Worm (Caenorhabditis elegans): ENCODE data around the gene sftb-1.

The sftb-1 gene

DNA sequence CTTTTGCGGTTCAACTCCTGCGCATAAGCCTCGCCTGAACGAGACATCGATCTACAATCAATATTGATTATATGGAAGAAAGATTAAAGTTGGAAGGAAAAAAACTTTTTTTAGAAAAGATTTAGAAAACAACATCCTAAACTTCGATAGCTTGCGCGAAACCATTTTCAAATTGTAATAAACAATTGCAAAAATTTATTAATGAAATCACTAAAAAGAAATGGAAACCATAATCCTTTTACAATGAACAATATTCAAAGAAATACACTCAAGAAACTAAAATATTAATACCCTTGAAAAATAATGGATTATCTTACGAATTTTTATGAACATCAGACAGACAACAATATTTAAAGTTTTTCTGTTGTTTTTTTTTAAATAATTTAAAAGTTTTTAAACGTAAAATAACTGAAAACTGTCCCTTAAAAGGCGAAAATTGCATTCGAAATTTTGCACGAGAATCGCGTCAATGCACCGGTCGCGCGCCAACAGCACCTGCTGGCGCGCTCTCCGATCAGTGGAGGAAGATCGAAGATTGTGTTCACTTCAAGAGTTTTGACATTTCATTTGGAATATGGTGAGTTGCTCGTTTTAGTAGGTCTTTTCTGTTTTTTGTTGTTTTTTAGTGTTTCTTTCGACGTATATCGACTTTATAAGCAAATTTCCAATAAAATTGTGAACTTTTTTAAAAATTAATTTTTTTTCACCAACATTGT is at the start of gene sftb-1, which contains the start of gene R10E4.1:
Gene sftb-1 (minus strand): TSS at position 51 of the 716 bp plus-strand sequence.
Gene R10E4.1 (plus strand): TSS at position 524 of the 716 bp plus-strand sequence.
- no peak for TF ChIP-seq unc-62 (GFP tag; optimal IDR thresholded peaks at IDR 0.05)

DNA sequence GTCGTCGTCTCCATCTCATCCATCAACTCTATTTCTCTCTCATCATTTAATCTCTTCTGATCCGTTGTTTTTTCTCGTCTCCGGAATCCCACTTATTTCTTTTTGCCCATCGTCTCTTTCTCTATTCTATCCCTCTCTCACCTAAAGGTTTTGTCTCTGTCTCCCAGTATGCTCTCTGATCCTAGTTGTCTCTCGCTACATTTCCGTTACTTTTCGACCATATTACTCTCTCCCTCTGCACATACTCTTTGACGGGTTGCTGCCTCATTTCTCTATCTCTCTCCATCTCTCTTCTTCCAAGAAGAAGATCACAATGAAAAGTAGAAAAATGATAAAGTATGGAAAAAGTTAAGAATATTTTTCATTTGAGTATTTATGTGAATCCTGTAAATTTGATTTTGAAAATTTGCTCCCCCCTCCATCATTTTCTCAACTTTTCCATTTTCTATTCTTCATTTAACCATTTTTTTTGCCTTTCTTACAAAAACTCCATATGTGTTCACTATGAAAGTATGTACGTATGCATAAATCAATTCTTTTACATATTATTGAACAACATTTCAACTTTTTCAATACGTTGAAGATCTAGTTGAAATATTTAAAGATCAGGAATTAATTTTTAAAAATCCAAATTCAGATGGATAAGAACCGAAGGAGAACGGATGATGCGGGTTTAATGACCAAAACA is 48.1 kb upstream of the sftb-1 start, which contains the start of gene tag-131:
Gene tag-131 (plus strand): TSS at position 638 of the 688 bp plus-strand sequence.
- no peak for TF ChIP-seq unc-62 (GFP tag; optimal IDR thresholded peaks at IDR 0.05)

DNA sequence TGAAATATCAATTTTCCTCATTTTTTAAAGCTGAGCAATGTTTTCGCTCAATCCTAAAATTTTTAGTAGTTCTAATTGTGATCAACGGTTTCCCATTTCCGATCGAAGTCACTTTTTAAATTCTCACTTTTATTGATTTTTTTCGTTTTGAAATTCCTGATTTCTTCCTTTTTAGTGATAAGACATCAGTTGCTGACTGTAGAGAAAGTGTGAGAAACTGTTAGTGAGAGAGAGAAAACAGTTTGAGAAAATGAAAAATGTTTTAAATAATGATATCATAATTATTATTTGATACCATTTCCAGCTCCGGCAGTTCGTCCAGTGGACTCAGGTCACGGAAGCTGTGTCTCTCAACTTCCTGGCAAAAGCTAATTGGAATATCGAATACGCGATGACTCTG is 45.4 kb upstream of the sftb-1 start:
- TF ChIP-seq unc-62 (GFP tag; optimal IDR thresholded peaks at IDR 0.05) = no peak

DNA sequence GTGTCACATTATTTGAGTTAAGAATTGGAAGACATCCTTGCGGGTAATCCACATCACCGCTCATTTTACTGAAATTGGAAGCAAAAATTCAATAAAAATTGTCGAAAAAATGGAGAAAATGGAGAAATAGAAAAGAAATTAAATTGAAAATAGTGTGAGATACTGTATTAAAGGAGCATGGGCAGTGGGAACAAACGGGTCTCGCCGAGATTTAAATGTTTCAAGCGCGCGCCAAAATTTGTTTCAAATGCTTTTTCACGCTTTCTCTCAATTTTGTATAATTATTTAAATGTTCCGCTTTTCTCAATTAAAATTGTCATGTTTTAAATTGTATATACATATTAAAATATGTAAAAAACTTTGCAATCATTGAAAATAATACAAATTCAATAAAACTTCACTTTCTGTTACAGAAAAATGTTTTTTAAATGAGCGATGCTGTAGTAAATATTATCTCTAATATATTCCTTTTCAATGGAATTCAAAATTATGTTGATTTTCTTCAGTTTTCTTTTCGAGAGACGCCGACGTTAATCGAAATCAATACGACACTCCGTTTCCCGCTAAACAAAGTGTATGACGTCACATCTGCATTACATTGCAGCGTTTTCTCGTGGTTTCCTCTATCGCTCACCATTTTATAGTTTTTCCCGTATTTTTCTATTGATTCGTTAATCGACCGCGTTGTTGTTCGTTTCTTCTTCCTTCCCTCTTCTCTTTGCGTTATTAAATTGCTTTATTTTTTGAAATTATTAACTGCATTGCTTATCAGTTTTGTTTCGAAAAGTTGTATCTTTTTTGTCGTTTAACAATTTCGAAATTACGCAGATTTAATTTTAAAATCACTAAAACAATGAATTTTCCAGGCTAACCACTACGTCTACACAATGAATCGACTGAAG is 44.2 kb upstream of the sftb-1 start, which contains the start of the genes evl-14 and dcn-1:
Gene evl-14 (minus strand): TSS at position 68 of the 902 bp plus-strand sequence.
Gene dcn-1 (plus strand): TSS at position 852 of the 902 bp plus-strand sequence.
- TF ChIP-seq unc-62 (GFP tag; optimal IDR thresholded peaks at IDR 0.05) = no peak

DNA sequence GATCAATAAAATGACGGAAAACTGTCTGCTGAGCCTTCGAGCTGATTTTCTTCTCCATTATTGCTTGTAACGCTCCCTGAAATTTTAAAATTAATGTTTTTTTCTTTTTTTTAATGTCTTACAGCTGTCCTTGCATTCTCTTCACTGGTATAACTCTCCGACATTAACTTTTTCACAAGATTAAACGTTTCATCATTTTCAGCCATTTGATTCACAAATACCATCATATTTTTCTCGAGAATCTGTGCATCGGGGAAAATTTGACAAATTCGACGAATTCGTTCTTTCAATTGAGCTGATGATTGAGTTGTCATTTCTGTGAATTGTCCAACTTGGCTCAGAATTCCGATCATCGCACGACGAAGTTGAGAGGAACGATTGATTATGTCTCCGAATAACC is 40.2 kb upstream of the sftb-1 start:
- no peak for TF ChIP-seq unc-62 (GFP tag; optimal IDR thresholded peaks at IDR 0.05)

DNA sequence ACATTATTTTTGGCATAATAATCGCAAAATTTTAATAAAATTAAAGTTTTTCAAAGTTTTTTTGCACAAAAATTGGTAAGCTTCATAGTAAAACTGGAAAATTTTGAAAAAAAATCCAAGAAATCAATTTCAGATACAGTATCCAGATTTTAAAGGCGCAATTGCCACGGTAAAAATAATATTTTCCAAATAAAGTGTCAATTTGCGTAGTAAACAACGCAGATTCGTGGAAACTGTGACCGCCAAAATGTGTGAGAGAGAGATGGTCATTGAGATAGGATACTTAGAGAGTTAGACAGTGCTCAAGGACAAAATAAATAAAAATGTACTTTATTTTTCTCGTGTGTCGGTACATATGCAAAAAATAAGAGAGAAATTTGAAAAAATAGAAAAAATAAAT is 33.7 kb upstream of the sftb-1 start:
- no peak for TF ChIP-seq unc-62 (GFP tag; optimal IDR thresholded peaks at IDR 0.05)

DNA sequence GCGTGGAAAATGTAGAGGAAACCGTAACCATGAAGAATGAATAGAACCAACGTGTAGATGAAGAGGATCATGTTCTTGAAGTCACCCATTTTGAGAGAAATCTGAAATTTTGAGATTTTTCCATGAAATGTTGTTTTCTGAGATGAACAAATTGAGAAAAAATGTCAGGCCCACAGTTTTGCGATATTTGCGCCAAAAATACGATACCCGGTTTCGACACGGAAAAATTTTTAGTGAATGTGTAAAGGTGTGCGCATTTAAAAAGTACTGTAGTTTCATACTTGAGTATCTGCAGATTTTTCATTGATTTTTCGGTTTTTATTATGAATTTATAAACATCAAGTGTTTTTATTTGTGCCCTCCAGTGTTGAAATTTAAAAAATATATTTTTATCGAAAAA is 33.2 kb upstream of the sftb-1 start, which contains the start of gene R10E4.9:
Gene R10E4.9 (minus strand): TSS at position 101 of the 400 bp plus-strand sequence.
- no peak for TF ChIP-seq unc-62 (GFP tag; optimal IDR thresholded peaks at IDR 0.05)

DNA sequence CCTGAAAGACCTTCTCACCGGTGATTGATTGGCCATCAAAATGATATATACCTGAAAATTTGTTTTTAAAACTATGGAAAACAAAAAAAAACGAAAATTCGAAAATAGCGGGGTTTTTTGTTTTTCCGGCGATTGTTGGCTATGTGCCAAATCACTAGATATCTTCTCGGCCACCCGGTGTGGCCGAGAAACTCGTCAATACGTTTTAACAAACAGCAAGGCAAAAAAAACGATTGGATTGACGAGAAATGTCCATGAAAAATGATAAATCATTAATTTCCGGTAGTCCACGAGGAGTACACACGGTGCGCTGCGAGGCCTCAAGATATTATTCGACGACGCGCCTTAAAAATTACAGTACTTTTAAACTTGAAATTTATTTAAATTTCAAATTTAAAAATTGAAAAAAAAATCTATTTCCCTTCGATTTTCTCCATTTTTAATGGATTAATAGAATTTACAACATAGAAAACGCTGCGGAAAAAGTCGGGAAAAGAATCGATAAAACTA is 32.0 kb upstream of the sftb-1 start, which contains the start of gene R10E4.11:
Gene R10E4.11 (minus strand): TSS at position 51 of the 510 bp plus-strand sequence.
- no peak for TF ChIP-seq unc-62 (GFP tag; optimal IDR thresholded peaks at IDR 0.05)

DNA sequence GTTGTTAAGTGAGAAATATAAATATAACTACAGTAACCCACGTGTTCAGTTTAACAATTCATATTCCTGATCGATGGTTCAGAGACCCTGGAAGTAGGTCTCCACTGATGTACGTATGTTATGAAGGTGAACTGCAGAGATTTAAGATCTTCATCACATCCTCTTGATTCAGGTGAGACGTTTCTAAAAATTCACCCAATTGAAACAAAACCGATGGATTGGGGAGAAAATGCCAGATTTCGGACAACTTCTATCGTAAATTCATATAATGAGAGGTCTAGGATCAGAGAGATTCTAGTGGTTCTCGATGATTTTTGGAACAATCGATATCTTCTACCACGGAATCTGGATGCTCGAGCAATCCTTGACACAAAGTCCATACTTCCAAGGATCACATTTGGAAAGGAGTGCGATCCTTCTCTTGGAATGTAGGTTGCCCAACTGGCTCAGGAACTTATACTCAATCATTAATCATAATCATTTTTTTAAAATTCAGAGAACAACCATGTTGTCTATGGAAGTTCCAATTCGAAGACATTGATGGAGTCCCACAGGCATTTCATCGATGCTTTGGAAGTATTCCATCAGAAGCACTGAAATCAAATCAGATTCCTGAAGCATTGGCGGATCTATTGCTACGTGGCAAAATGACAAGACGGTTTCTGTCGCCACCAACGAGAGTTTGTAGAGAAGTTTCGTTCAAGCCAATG is 25.2 kb upstream of the sftb-1 start, which contains the start of the genes nth-1 and R10E4.7:
Gene nth-1 (minus strand): TSS at position 101 of the 710 bp plus-strand sequence.
Gene R10E4.7 (plus strand): TSS at position 660 of the 710 bp plus-strand sequence.
- TF ChIP-seq unc-62 (GFP tag; optimal IDR thresholded peaks at IDR 0.05) = no peak

DNA sequence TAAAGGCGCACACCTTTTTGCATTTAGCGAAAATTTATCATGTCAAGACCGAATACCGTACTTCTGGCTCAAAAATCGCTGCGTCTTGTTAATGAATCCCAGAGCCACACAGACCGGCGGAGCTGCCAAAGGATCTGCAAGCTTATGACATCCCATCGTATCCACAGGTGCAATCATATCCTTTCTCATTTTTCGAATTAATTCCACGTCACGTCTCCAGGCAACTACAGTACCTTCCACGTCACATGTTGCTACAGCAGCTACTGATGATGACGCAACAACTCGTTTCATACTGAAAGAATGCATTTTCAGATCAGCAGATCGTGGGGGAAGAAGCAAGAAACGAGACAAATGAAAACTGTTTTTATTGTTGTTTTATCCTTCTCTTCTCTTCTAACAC is 24.0 kb upstream of the sftb-1 start, which contains the start of gene R10E4.6:
Gene R10E4.6 (plus strand): TSS at position 301 of the 400 bp plus-strand sequence.
- no peak for TF ChIP-seq unc-62 (GFP tag; optimal IDR thresholded peaks at IDR 0.05)

DNA sequence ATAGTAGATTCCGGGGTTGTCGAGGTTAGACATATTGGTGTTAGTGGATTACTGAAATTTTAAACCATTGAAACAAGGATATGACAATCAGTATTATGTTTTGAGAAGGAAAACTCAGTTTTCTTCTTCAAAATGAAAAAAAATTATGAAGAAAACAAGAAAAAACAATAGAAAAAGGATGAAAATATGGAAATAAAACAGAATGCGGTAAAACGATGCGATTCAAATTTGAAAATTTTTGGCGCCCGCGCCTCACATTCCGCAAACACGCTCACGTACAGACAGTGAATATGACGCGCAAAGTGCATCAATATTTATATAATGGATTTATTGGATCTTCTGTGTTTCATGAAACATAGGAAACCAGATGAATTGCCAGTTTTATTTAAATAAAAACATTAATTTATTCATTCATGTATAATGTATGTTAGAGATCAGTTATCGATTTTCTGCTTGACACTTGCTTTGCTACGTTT is 22.2 kb upstream of the sftb-1 start, which contains the start of gene mcm-5:
Gene mcm-5 (minus strand): TSS at position 51 of the 476 bp plus-strand sequence.
- no peak for TF ChIP-seq unc-62 (GFP tag; optimal IDR thresholded peaks at IDR 0.05)

DNA sequence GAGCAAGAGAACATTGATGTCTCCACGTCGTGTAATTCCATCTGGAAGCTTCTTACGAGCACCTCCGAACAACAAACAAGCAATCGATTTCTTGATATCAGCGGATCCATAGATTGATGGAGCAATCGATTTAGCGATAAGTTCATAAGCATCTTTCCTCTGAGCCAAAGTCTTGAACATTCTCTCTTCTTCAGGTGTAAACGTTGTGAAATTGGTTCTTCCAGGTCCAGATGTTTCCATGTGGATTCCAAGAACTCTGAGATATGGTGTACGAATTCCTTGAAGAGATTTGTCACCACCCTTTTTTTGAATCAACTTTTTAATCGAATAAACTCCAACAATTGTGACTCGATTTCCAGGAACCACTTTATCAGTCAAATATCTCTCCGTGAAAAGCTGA is 20.9 kb upstream of the sftb-1 start:
- TF ChIP-seq unc-62 (GFP tag; optimal IDR thresholded peaks at IDR 0.05) = no peak

DNA sequence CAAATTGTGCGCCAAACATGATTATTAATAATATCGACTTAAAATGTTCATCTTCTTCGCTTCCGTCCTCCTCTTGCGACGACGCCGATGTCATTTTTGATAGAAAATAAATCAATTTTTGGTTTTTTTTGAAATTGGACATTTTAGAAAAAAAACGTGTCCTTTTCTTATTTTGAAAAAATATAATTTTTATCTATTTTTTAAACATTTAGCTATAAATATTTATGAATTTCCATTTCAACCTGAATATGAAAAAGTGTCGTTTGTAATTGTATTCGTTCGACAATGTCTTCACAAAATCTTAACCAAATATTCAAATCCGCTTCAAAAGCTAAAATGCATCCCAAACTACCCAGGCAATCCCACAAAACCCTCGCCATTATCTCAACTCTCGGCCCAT is 18.3 kb upstream of the sftb-1 start, which contains the start of gene R10E4.3:
Gene R10E4.3 (minus strand): TSS at position 101 of the 400 bp plus-strand sequence.
- TF ChIP-seq unc-62 (GFP tag; optimal IDR thresholded peaks at IDR 0.05) = no peak

DNA sequence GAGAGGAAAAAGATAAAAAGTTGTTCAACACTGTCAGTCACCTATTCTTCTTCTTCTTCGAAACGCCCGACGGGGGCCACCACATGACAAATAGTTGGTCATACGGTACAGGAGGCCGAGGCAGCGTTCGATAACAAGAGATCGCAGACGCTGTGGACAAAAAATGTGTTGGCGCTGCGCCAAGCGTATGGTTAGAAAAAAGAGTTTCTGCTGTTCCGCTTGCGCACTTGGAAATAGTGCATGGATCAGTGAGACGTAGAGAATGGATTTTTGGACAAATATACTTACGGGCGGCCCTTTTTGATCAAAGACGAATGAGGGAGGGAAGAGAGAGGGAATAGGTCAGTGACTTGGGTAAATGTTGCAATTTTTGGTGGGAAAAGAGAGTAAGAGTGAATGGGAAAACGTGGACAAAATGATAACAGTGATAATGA is 15.7 kb upstream of the sftb-1 start:
- TF ChIP-seq unc-62 (GFP tag; optimal IDR thresholded peaks at IDR 0.05) = no peak
